Fruit fly (Drosophila melanogaster): Measurements from ENCODE around the gene Dfd.

dm6 chr3R:6762188-6762643 lies 29.4 kb upstream of the Dfd start, which contains the start of gene Ama:
- TF ChIP-seq fd96Ca (GFP tag; IDR thresholded peaks at IDR 0.05) (no peak), CG4496 (GFP tag; IDR thresholded peaks at IDR 0.05) (no peak), Snoo (tag; optimal IDR thresholded peaks at IDR 0.05) (no peak), CG15710 (tag; optimal IDR thresholded peaks at IDR 0.05) (no peak), Ets98B (GFP tag; IDR thresholded peaks at IDR 0.05) (no peak), EcR (GFP tag; optimal IDR thresholded peaks at IDR 0.05) (no peak), Pif1A (GFP tag; optimal IDR thresholded peaks at IDR 0.05) (no peak), Pif1B (GFP tag; optimal IDR thresholded peaks at IDR 0.05) (no peak), CG14655 (GFP tag; optimal IDR thresholded peaks at IDR 0.05) (no peak), CG8301 (tag; optimal IDR thresholded peaks at IDR 0.05) (no peak), gl (tag; optimal IDR thresholded peaks at IDR 0.05) (no peak), CG32121 (GFP tag; IDR thresholded peaks at IDR 0.05) (no peak), CG34367 (tag; optimal IDR thresholded peaks at IDR 0.05) (no peak)
